Worm (Caenorhabditis elegans): ENCODE measurements around the gene clec-21.

- TF ChIP-seq unc-62 (GFP tag; optimal IDR thresholded peaks at IDR 0.05) (no peak), pha-4 (tag; optimal IDR thresholded peaks at IDR 0.05) (no peak), nhr-12 (tag; optimal IDR thresholded peaks at IDR 0.05) (no peak)
Observed at ce11 chrII:1589845-1590244, 5.8 kb upstream of the clec-21 start, which contains the start of gene T07H3.7.
